Worm (Caenorhabditis elegans) whole organism, L4 larva: ENCODE results near the gene C08E3.14.

Source experiments
- F49E8.2 ChIP-seq: sonication (generic microtip); optimal IDR thresholded peaks from 2 replicates; lab custom pipeline; 2016; ENCODE audit warnings: missing compliant biosample characterization, mild to moderate bottlenecking, missing genetic modification characterization, borderline replicate concordance
- T26A8.4 ChIP-seq: fragments of 200-800 bp; sonication (Bioruptor generic); IDR thresholded peaks from 2 replicates; pipeline ENCODE4 v1.3.6; 2022; ENCODE audit warnings: missing genetic modification characterization, missing compliant biosample characterization
- ama-1 ChIP-seq: fragments of 150-350 bp; optimal IDR thresholded peaks from 2 replicates; lab custom pipeline; 2014; ENCODE audit warnings: inconsistent platforms, mixed read lengths
- ces-1 ChIP-seq: fragments of 150-350 bp; sonication (generic microtip); optimal IDR thresholded peaks from 4 replicates; lab custom pipeline; 2014; ENCODE audit warnings: missing biosample characterization, missing genetic modification reagents, missing genetic modification characterization
- egl-27 ChIP-seq: sonication (generic microtip); optimal IDR thresholded peaks from 3 replicates; lab custom pipeline; 2017; ENCODE audit warnings: missing biosample characterization, missing genetic modification reagents, missing genetic modification characterization
- gei-8 ChIP-seq: fragments of 200-800 bp; sonication (Bioruptor generic); optimal IDR thresholded peaks from 2 replicates; lab custom pipeline; 2018; ENCODE audit warnings: mild to moderate bottlenecking, missing genetic modification characterization, missing compliant biosample characterization
- lin-1 ChIP-seq: fragments of 200-800 bp; sonication (Bioruptor generic); IDR thresholded peaks from 2 replicates; pipeline ENCODE4 v1.3.6; 2022; ENCODE audit warnings: missing genetic modification reagents, missing genetic modification characterization, missing compliant biosample characterization
- nhr-237 ChIP-seq: sonication (generic microtip); optimal IDR thresholded peaks from 2 replicates; lab custom pipeline; 2017; ENCODE audit warnings: missing biosample characterization, missing genetic modification characterization
- nhr-25 ChIP-seq: sonication (generic microtip); optimal IDR thresholded peaks from 2 replicates; lab custom pipeline; 2017; ENCODE audit warnings: missing genetic modification characterization, mild to moderate bottlenecking, missing compliant biosample characterization, antibody characterized with exemption, moderate library complexity, borderline replicate concordance; ENCODE audit not compliant: insufficient read depth
- pha-4 ChIP-seq, 2 experiments: fragments of 150-350 bp in 1 of 2; fragments of 200-800 bp in 1 of 2; sonication (Bioruptor generic) in 1 of 2; IDR thresholded peaks in 1 of 2; optimal IDR thresholded peaks in 1 of 2; 2 replicates each; pipeline versions ENCODE4 v1.3.6 to Lab custom; 2014 to 2022; ENCODE audit warnings: missing genetic modification characterization in 2 of 2, missing genetic modification reagents in 2 of 2, missing biosample characterization in 1 of 2, missing compliant biosample characterization in 1 of 2
- pqm-1 ChIP-seq: sonication (generic microtip); optimal IDR thresholded peaks from 2 replicates; lab custom pipeline; 2017; ENCODE audit warnings: missing biosample characterization, missing genetic modification characterization
- unc-39 ChIP-seq: sonication (generic microtip); optimal IDR thresholded peaks from 2 replicates; lab custom pipeline; 2017; ENCODE audit warnings: missing biosample characterization, missing genetic modification characterization
- unc-62 ChIP-seq, 3 experiments: fragments of 150-350 bp in 1 of 3; sonication (generic microtip); optimal IDR thresholded peaks in 2 of 3; peaks in 1 of 3; 1 replicate in 1 of 3; 2 replicates in 2 of 3; lab custom pipeline; 2014 to 2017; ENCODE audit warnings: missing biosample characterization in 3 of 3, missing genetic modification characterization in 3 of 3, missing genetic modification reagents in 3 of 3, missing genotype in 1 of 3

- no peak for TF ChIP-seq gei-8 (GFP tag; lab: Kevin White, UChicago)
- no peak for TF ChIP-seq T26A8.4 (GFP tag; lab: Robert Waterston, UW)
- TF ChIP-seq pqm-1 (tag; lab: Kevin White, UChicago), result no peak
- TF ChIP-seq ces-1, result no peak
- no peak for TF ChIP-seq pha-4 (GFP tag; IDR thresholded peaks at IDR 0.05; lab: Robert Waterston, UW)
- TF ChIP-seq pha-4 (tag; optimal IDR thresholded peaks at IDR 0.05; lab: Kevin White, UChicago), result no peak
- TF ChIP-seq F49E8.2 (tag; lab: Kevin White, UChicago), result no peak
- TF ChIP-seq nhr-25, result no peak
- no peak for TF ChIP-seq unc-39 (tag; lab: Kevin White, UChicago)
- no peak for TF ChIP-seq unc-62 (GFP tag; optimal IDR thresholded peaks at IDR 0.05 in 1 of 2; lab: Kevin White, UChicago)
- TF ChIP-seq unc-62 (tag; optimal IDR thresholded peaks at IDR 0.05; lab: Kevin White, UChicago), result no peak
- TF ChIP-seq egl-27 (tag; lab: Kevin White, UChicago), result no peak
- no peak for TF ChIP-seq lin-1 (GFP tag; lab: Robert Waterston, UW)
- TF ChIP-seq ama-1 (lab: Kevin White, UChicago), result no peak
- no peak for TF ChIP-seq nhr-237 (tag; lab: Kevin White, UChicago)
Measured at ce11 chrII:1650502-1650901, 24.7 kb downstream of the C08E3.14 start, which contains the start of gene fbxb-20.
